Fruit fly (Drosophila melanogaster) Kc167 (cell line): ENCODE measurements around the gene zuc.

Experiments
- Sin3A ChIP-seq: fragments of >200 bp; optimal IDR thresholded peaks from 2 replicates; lab custom pipeline; 2018; ENCODE audit warnings: missing external identifiers
- h ChIP-seq: fragments of >200 bp; optimal IDR thresholded peaks from 3 replicates; lab custom pipeline; 2018; ENCODE audit warnings: missing external identifiers
- insv ChIP-seq: fragments of >200 bp; optimal IDR thresholded peaks from 3 replicates; lab custom pipeline; 2018; ENCODE audit warnings: missing external identifiers
- psq ChIP-seq: fragments of >200 bp; optimal IDR thresholded peaks from 2 replicates; lab custom pipeline; 2017; ENCODE audit warnings: missing external identifiers

dm6 chr2L:11948479-11948878 is 41.2 kb downstream of the zuc start:
- no peak for TF ChIP-seq psq
- no peak for TF ChIP-seq Sin3A
- TF ChIP-seq h (lab: Kevin White, UChicago), result no peak
- TF ChIP-seq insv, result no peak
